Worm (Caenorhabditis elegans) whole organism, L1 larva: ENCODE data around the gene M01F1.4.

ENCODE experiments used
- F16B12.6 ChIP-seq: fragments of 150-350 bp; optimal IDR thresholded peaks from 2 replicates; lab custom pipeline; 2014; ENCODE audit warnings: missing biosample characterization, missing genetic modification characterization
- egl-27 ChIP-seq, 2 experiments: fragments of 150-350 bp in 1 of 2; sonication (generic microtip); optimal IDR thresholded peaks; 3 replicates each; lab custom pipeline; 2017 to 2018; ENCODE audit warnings: missing biosample characterization in 2 of 2, missing genetic modification characterization in 2 of 2, missing genetic modification reagents in 2 of 2
- lir-3 ChIP-seq: sonication (generic microtip); optimal IDR thresholded peaks from 2 replicates; lab custom pipeline; 2016; ENCODE audit warnings: mild to moderate bottlenecking, missing genetic modification characterization, moderate library complexity, missing compliant biosample characterization; ENCODE audit not compliant: poor library complexity
- nhr-28 ChIP-seq: fragments of 150-350 bp; optimal IDR thresholded peaks from 2 replicates; lab custom pipeline; 2014; ENCODE audit warnings: missing biosample characterization, missing genetic modification characterization
- pag-3 ChIP-seq: sonication (generic microtip); optimal IDR thresholded peaks from 2 replicates; lab custom pipeline; 2017; ENCODE audit warnings: missing genetic modification characterization, mild to moderate bottlenecking, missing compliant biosample characterization, antibody characterized with exemption, borderline replicate concordance; ENCODE audit not compliant: insufficient read depth
- pqm-1 ChIP-seq: sonication (generic microtip); optimal IDR thresholded peaks from 3 replicates; lab custom pipeline; 2017; ENCODE audit warnings: missing biosample characterization, missing genetic modification characterization

DNA sequence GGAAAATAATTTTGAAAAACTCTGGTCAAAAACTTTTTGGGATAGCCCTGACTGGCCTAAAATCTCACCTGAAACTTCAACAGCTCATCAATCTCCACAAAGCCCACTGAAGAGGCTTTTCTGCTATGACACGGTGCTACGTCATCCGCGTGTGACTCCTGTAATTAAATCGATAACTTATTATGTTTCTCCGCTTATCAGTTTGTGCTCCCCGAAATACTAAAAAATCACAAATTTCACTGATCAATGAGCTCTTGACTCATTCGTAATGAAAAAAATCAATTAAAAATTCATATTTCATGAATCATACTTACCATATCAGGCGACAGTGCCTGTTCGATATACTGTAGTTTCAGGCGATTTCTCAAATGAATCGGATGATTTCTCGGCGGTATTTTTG lies 34.8 kb downstream of the M01F1.4 start:
- no peak for TF ChIP-seq egl-27 (tag; optimal IDR thresholded peaks at IDR 0.05; lab: Kevin White, UChicago)
- no peak for TF ChIP-seq pag-3
- no peak for TF ChIP-seq nhr-28 (tag; lab: Kevin White, UChicago)
- TF ChIP-seq lir-3 (tag; lab: Kevin White, UChicago) = no peak
- TF ChIP-seq F16B12.6 (tag; lab: Kevin White, UChicago) = no peak
- no peak for TF ChIP-seq pqm-1
